4 worm cellular contexts compared by ENCODE assay signal in genomic region chrX:15188986-15189675, ce11.
TF ChIP-seq lines count a peak whose summit lies in the region.

No protein-coding gene starts in this region.

TF ChIP-seq in whole organism, L2 larva, 48 proteins besides CTCF, POLR2A, EP300 and RAD21 (continues in another document):
- TF ChIP-seq crh-2 (tag; optimal IDR thresholded peaks at IDR 0.05; lab: Kevin White, UChicago) (peak; percentile 71), Y55F3AM.14 (GFP tag; optimal IDR thresholded peaks at IDR 0.05; lab: Kevin White, UChicago) (no peak), blmp-1 (tag; optimal IDR thresholded peaks at IDR 0.05; lab: Kevin White, UChicago; ENCODE audit: insufficient read depth) (no peak), C34F6.9 (tag; optimal IDR thresholded peaks at IDR 0.05; lab: Kevin White, UChicago) (peak; percentile 75), elt-3 (tag; optimal IDR thresholded peaks at IDR 0.05; lab: Kevin White, UChicago) (no peak), nhr-10 (tag; optimal IDR thresholded peaks at IDR 0.05; lab: Kevin White, UChicago) (no peak), ztf-11 (tag; optimal IDR thresholded peaks at IDR 0.05; lab: Kevin White, UChicago) (no peak), lsy-2 (tag; optimal IDR thresholded peaks at IDR 0.05; lab: Kevin White, UChicago) (peak in 1 of 2 experiments; percentile 72), egl-27 (tag; optimal IDR thresholded peaks at IDR 0.05; lab: Kevin White, UChicago) (peak; percentile 77), nhr-25 (tag; optimal IDR thresholded peaks at IDR 0.05; lab: Kevin White, UChicago) (no peak), nhr-6 (tag; optimal IDR thresholded peaks at IDR 0.05; lab: Kevin White, UChicago) (no peak), ceh-16 (tag; optimal IDR thresholded peaks at IDR 0.05; lab: Kevin White, UChicago) (no peak), dmd-4 (tag; optimal IDR thresholded peaks at IDR 0.05; lab: Kevin White, UChicago) (no peak), ztf-4 (tag; optimal IDR thresholded peaks at IDR 0.05; lab: Kevin White, UChicago) (peak; percentile 85), mab-5 (tag; optimal IDR thresholded peaks at IDR 0.05; lab: Kevin White, UChicago) (peak; percentile 79), nhr-11 (tag; optimal IDR thresholded peaks at IDR 0.05; lab: Kevin White, UChicago) (no peak), mdl-1 (tag; optimal IDR thresholded peaks at IDR 0.05; lab: Kevin White, UChicago) (peak; percentile 43 to 58), alr-1 (tag; optimal IDR thresholded peaks at IDR 0.05; lab: Kevin White, UChicago) (no peak), mbf-1 (tag; optimal IDR thresholded peaks at IDR 0.05; lab: Kevin White, UChicago) (no peak), zag-1 (tag; optimal IDR thresholded peaks at IDR 0.05; lab: Kevin White, UChicago) (peak; percentile 79), ceh-82 (tag; optimal IDR thresholded peaks at IDR 0.05; lab: Kevin White, UChicago) (peak; percentile 23), snpc-4 (tag; optimal IDR thresholded peaks at IDR 0.05; lab: Kevin White, UChicago) (peak; percentile 16), sma-9 (GFP tag; optimal IDR thresholded peaks at IDR 0.05; lab: Kevin White, UChicago) (peak; percentile 87), sma-9 (tag; optimal IDR thresholded peaks at IDR 0.05; lab: Kevin White, UChicago) (no peak)

TF ChIP-seq in whole organism, L4 larva, 104 proteins besides CTCF, POLR2A, EP300 and RAD21 (continues in another document):
- TF ChIP-seq mes-2 (tag; optimal IDR thresholded peaks at IDR 0.05; lab: Kevin White, UChicago; ENCODE audit: poor library complexity, severe bottlenecking) = peak; percentile 33
- peak; percentile 38 for TF ChIP-seq dmd-6 (GFP tag; IDR thresholded peaks at IDR 0.05; lab: Robert Waterston, UW)
- TF ChIP-seq nhr-237 (tag; optimal IDR thresholded peaks at IDR 0.05; lab: Kevin White, UChicago) = no peak
- TF ChIP-seq spr-1 (tag; optimal IDR thresholded peaks at IDR 0.05; lab: Kevin White, UChicago) = peak; percentile 5
- no peak for TF ChIP-seq snpc-1.2 (GFP tag; IDR thresholded peaks at IDR 0.05; lab: Robert Waterston, UW)
- TF ChIP-seq dve-1 (tag; optimal IDR thresholded peaks at IDR 0.05; lab: Kevin White, UChicago; ENCODE audit: insufficient read depth) = no peak
- TF ChIP-seq hmg-1.1 (GFP tag; IDR thresholded peaks at IDR 0.05; lab: Robert Waterston, UW) = peak; percentile 73
- TF ChIP-seq nhr-41 (GFP tag; IDR thresholded peaks at IDR 0.05; lab: Robert Waterston, UW) = no peak
- TF ChIP-seq unc-62 (GFP tag; optimal IDR thresholded peaks at IDR 0.05 in 1 of 2; lab: Kevin White, UChicago) = peak in 1 of 2 experiments; percentile 98
- TF ChIP-seq unc-62 (tag; optimal IDR thresholded peaks at IDR 0.05; lab: Kevin White, UChicago) = no peak
- peak; percentile 84 for TF ChIP-seq ctbp-1 (GFP tag; IDR thresholded peaks at IDR 0.05; lab: Robert Waterston, UW)
- peak; percentile 37; the same call in 1 of the 2 replicates for TF ChIP-seq lim-7 (GFP tag; IDR thresholded peaks at IDR 0.05; lab: Robert Waterston, UW)
- no peak for TF ChIP-seq Y5F2A.4 (GFP tag; optimal IDR thresholded peaks at IDR 0.05; lab: Kevin White, UChicago)
- no peak for TF ChIP-seq madf-5 (GFP tag; IDR thresholded peaks at IDR 0.05; lab: Robert Waterston, UW)
- peak; percentile 60 for TF ChIP-seq ceh-32 (tag; optimal IDR thresholded peaks at IDR 0.05; lab: Kevin White, UChicago; ENCODE audit: poor library complexity)
- peak in 1 of 2 experiments; percentile 53 for TF ChIP-seq daf-16 (GFP tag; optimal IDR thresholded peaks at IDR 0.05; lab: Kevin White, UChicago)
- no peak for TF ChIP-seq daf-16 (tag; optimal IDR thresholded peaks at IDR 0.05; lab: Kevin White, UChicago)
- peak; percentile 47 for TF ChIP-seq gei-8 (GFP tag; optimal IDR thresholded peaks at IDR 0.05; lab: Kevin White, UChicago)
- no peak for TF ChIP-seq arid-1 (GFP tag; conservative IDR thresholded peaks at IDR 0.05; lab: Robert Waterston, UW)
- TF ChIP-seq aha-1 (tag; lab: Kevin White, UChicago) = peak; percentile 97
- TF ChIP-seq hlh-11 (tag; optimal IDR thresholded peaks at IDR 0.05; lab: Kevin White, UChicago) = peak; percentile 78
- peak; percentile 64 for TF ChIP-seq F37D6.2 (tag; optimal IDR thresholded peaks at IDR 0.05; lab: Kevin White, UChicago)
- TF ChIP-seq ceh-28 (tag; optimal IDR thresholded peaks at IDR 0.05; lab: Kevin White, UChicago) = peak; percentile 4

TF ChIP-seq in whole organism, late embryonic, 69 proteins besides CTCF, POLR2A, EP300 and RAD21 (continues in another document):
- TF ChIP-seq pat-9 (tag; optimal IDR thresholded peaks at IDR 0.05; lab: Kevin White, UChicago) = peak; percentile 15
- TF ChIP-seq gmeb-2 (tag; optimal IDR thresholded peaks at IDR 0.05; lab: Kevin White, UChicago) = no peak
- TF ChIP-seq syd-9 (tag; optimal IDR thresholded peaks at IDR 0.05; lab: Kevin White, UChicago) = peak; percentile 56
- TF ChIP-seq ceh-2 (tag; optimal IDR thresholded peaks at IDR 0.05; lab: Kevin White, UChicago) = no peak
- peak; percentile 7 for TF ChIP-seq F13H6.1 (tag; optimal IDR thresholded peaks at IDR 0.05; lab: Kevin White, UChicago)
- no peak for TF ChIP-seq nhr-232 (tag; optimal IDR thresholded peaks at IDR 0.05; lab: Kevin White, UChicago)
- no peak for TF ChIP-seq hlh-15 (tag; optimal IDR thresholded peaks at IDR 0.05; lab: Kevin White, UChicago)
- TF ChIP-seq hlh-8 (tag; optimal IDR thresholded peaks at IDR 0.05; lab: Kevin White, UChicago) = peak; percentile 22
- TF ChIP-seq pha-2 (tag; optimal IDR thresholded peaks at IDR 0.05; lab: Kevin White, UChicago) = no peak
- TF ChIP-seq ceh-9 (tag; optimal IDR thresholded peaks at IDR 0.05; lab: Kevin White, UChicago) = no peak
- TF ChIP-seq ceh-48 (tag; optimal IDR thresholded peaks at IDR 0.05; lab: Kevin White, UChicago) = no peak
- peak; percentile 66 for TF ChIP-seq nfya-1 (tag; optimal IDR thresholded peaks at IDR 0.05; lab: Kevin White, UChicago)
- TF ChIP-seq ceh-31 (tag; optimal IDR thresholded peaks at IDR 0.05; lab: Kevin White, UChicago) = peak; percentile 91
- no peak for TF ChIP-seq Y22D7AL.16 (tag; optimal IDR thresholded peaks at IDR 0.05; lab: Kevin White, UChicago)
- no peak for TF ChIP-seq ceh-22 (tag; optimal IDR thresholded peaks at IDR 0.05; lab: Kevin White, UChicago)
- TF ChIP-seq pag-3 (tag; optimal IDR thresholded peaks at IDR 0.05; lab: Kevin White, UChicago; ENCODE audit: borderline replicate concordance) = no peak
- no peak for TF ChIP-seq dve-1 (tag; optimal IDR thresholded peaks at IDR 0.05; lab: Kevin White, UChicago)
- no peak for TF ChIP-seq sox-4 (tag; optimal IDR thresholded peaks at IDR 0.05; lab: Kevin White, UChicago)
- no peak for TF ChIP-seq elt-4 (tag; optimal IDR thresholded peaks at IDR 0.05; lab: Kevin White, UChicago)
- TF ChIP-seq rnt-1 (tag; optimal IDR thresholded peaks at IDR 0.05; lab: Kevin White, UChicago) = peak; percentile 62
- TF ChIP-seq hlh-13 (GFP tag; optimal IDR thresholded peaks at IDR 0.05; lab: Kevin White, UChicago) = no peak
- no peak for TF ChIP-seq hlh-30 (tag; optimal IDR thresholded peaks at IDR 0.05; lab: Kevin White, UChicago; ENCODE audit: insufficient read depth)
- no peak for TF ChIP-seq hlh-6 (tag; optimal IDR thresholded peaks at IDR 0.05; lab: Kevin White, UChicago)
- peak; percentile 94 for TF ChIP-seq ceh-18 (tag; optimal IDR thresholded peaks at IDR 0.05; lab: Kevin White, UChicago)
- no peak for TF ChIP-seq madf-2 (tag; optimal IDR thresholded peaks at IDR 0.05; lab: Kevin White, UChicago)
- TF ChIP-seq C38D4.7 (GFP tag; optimal IDR thresholded peaks at IDR 0.05; lab: Kevin White, UChicago) = no peak
- no peak for TF ChIP-seq ahr-1 (tag; optimal IDR thresholded peaks at IDR 0.05; lab: Kevin White, UChicago)

TF ChIP-seq in whole organism, mixed stage, embryonic, 35 proteins besides CTCF, POLR2A, EP300 and RAD21:
- TF ChIP-seq mls-2 (tag; optimal IDR thresholded peaks at IDR 0.05; lab: Kevin White, UChicago) (peak; percentile 40), nhr-28 (tag; optimal IDR thresholded peaks at IDR 0.05; lab: Kevin White, UChicago) (no peak), ces-1 (GFP tag; optimal IDR thresholded peaks at IDR 0.05; lab: Kevin White, UChicago) (peak; percentile 73), mep-1 (tag; optimal IDR thresholded peaks at IDR 0.05; lab: Kevin White, UChicago) (no peak), ceh-83 (GFP tag; optimal IDR thresholded peaks at IDR 0.05; lab: Kevin White, UChicago) (no peak), M03D4.4 (tag; optimal IDR thresholded peaks at IDR 0.05; lab: Kevin White, UChicago) (no peak), sem-2 (GFP tag; optimal IDR thresholded peaks at IDR 0.05; lab: Kevin White, UChicago) (no peak), drap-1 (GFP tag; optimal IDR thresholded peaks at IDR 0.05; lab: Kevin White, UChicago) (peak; percentile 29), ztf-11 (tag; optimal IDR thresholded peaks at IDR 0.05; lab: Kevin White, UChicago) (peak; percentile 4), flh-1 (GFP tag; optimal IDR thresholded peaks at IDR 0.05; lab: Kevin White, UChicago) (no peak), elt-3 (tag; optimal IDR thresholded peaks at IDR 0.05; lab: Kevin White, UChicago) (no peak), sptf-1 (tag; optimal IDR thresholded peaks at IDR 0.05; lab: Kevin White, UChicago) (peak; percentile 67), nhr-12 (tag; optimal IDR thresholded peaks at IDR 0.05; lab: Kevin White, UChicago) (no peak), unc-62 (GFP tag; optimal IDR thresholded peaks at IDR 0.05; lab: Kevin White, UChicago) (peak; percentile 72), nhr-237 (tag; optimal IDR thresholded peaks at IDR 0.05; lab: Kevin White, UChicago) (no peak), ham-2 (GFP tag; optimal IDR thresholded peaks at IDR 0.05; lab: Kevin White, UChicago) (no peak), nhr-76 (tag; optimal IDR thresholded peaks at IDR 0.05; lab: Kevin White, UChicago) (no peak), ceh-43 (GFP tag; optimal IDR thresholded peaks at IDR 0.05; lab: Kevin White, UChicago) (no peak), hlh-1 (tag; optimal IDR thresholded peaks at IDR 0.05; lab: Kevin White, UChicago) (peak; percentile 65), unc-120 (tag; optimal IDR thresholded peaks at IDR 0.05; lab: Kevin White, UChicago; ENCODE audit: poor library complexity, severe bottlenecking) (peak; percentile 89), mab-5 (tag; optimal IDR thresholded peaks at IDR 0.05; lab: Kevin White, UChicago) (peak; percentile 4), snpc-4 (tag; optimal IDR thresholded peaks at IDR 0.05; lab: Kevin White, UChicago) (no peak), pha-4 (tag; optimal IDR thresholded peaks at IDR 0.05; lab: Kevin White, UChicago) (no peak)
